Worm (Caenorhabditis elegans) whole organism, mixed stage, embryonic: Measurements from ENCODE around the gene F59B1.6.
"Not testable (repeated sequence)": the region's sequence is repeated elsewhere in the genome, so short reads cannot be mapped to it uniquely, and the experiment has no call there.

ENCODE experiments used
- M03D4.4 ChIP-seq: sonication (generic microtip); optimal IDR thresholded peaks from 2 replicates; lab custom pipeline; 2017; ENCODE audit warnings: mild to moderate bottlenecking, missing genetic modification characterization, missing compliant biosample characterization
- bed-3 ChIP-seq: fragments of 200-800 bp; sonication (Bioruptor generic); optimal IDR thresholded peaks from 3 replicates; lab custom pipeline; 2018; ENCODE audit warnings: mild to moderate bottlenecking, missing genetic modification characterization, moderate library complexity, missing compliant biosample characterization
- blmp-1 ChIP-seq: fragments of 150-350 bp; optimal IDR thresholded peaks from 2 replicates; lab custom pipeline; 2014; ENCODE audit warnings: missing biosample characterization, missing genetic modification characterization
- ceh-39 ChIP-seq: fragments of 150-350 bp; optimal IDR thresholded peaks from 2 replicates; lab custom pipeline; 2014; ENCODE audit warnings: missing biosample characterization, missing genetic modification characterization
- ceh-43 ChIP-seq: fragments of 200-800 bp; sonication (Bioruptor generic); optimal IDR thresholded peaks from 2 replicates; lab custom pipeline; 2018; ENCODE audit warnings: mild to moderate bottlenecking, missing genetic modification characterization, moderate library complexity, missing compliant biosample characterization
- ceh-83 ChIP-seq: fragments of 200-800 bp; sonication (Bioruptor generic); optimal IDR thresholded peaks from 2 replicates; lab custom pipeline; 2018; ENCODE audit warnings: mild to moderate bottlenecking, missing genetic modification characterization, missing compliant biosample characterization
- ces-1 ChIP-seq: fragments of 150-350 bp; optimal IDR thresholded peaks from 2 replicates; lab custom pipeline; 2014; ENCODE audit warnings: missing biosample characterization, missing genetic modification reagents, missing genetic modification characterization
- cnd-1 ChIP-seq: fragments of 200-800 bp; sonication (Bioruptor generic); optimal IDR thresholded peaks from 2 replicates; lab custom pipeline; 2018; ENCODE audit warnings: mild to moderate bottlenecking, missing genetic modification characterization, missing compliant biosample characterization
- drap-1 ChIP-seq: fragments of 200-800 bp; sonication (Bioruptor generic); optimal IDR thresholded peaks from 3 replicates; lab custom pipeline; 2018; ENCODE audit warnings: mild to moderate bottlenecking, missing genetic modification characterization, missing compliant biosample characterization
- elt-1 ChIP-seq: sonication (generic microtip); optimal IDR thresholded peaks from 2 replicates; lab custom pipeline; 2017; ENCODE audit warnings: missing genetic modification characterization, mild to moderate bottlenecking, missing compliant biosample characterization, antibody characterized with exemption, moderate library complexity, borderline replicate concordance; ENCODE audit not compliant: insufficient read depth
- elt-3 ChIP-seq: fragments of 150-350 bp; optimal IDR thresholded peaks from 2 replicates; lab custom pipeline; 2014; ENCODE audit warnings: missing biosample characterization, missing genetic modification characterization
- ham-2 ChIP-seq: fragments of 200-800 bp; sonication (Bioruptor generic); optimal IDR thresholded peaks from 2 replicates; lab custom pipeline; 2018; ENCODE audit warnings: mild to moderate bottlenecking, missing genetic modification characterization, missing compliant biosample characterization
- hlh-1 ChIP-seq: fragments of 150-350 bp; optimal IDR thresholded peaks from 2 replicates; lab custom pipeline; 2014; ENCODE audit warnings: missing biosample characterization, missing genetic modification reagents, missing genetic modification characterization
- lin-32 ChIP-seq: fragments of 200-800 bp; sonication (Bioruptor generic); optimal IDR thresholded peaks from 2 replicates; lab custom pipeline; 2018; ENCODE audit warnings: mild to moderate bottlenecking, missing genetic modification characterization, missing compliant biosample characterization
- lsy-2 ChIP-seq: fragments of 150-350 bp; optimal IDR thresholded peaks from 2 replicates; lab custom pipeline; 2014; ENCODE audit warnings: missing biosample characterization, missing genetic modification characterization
- mab-5 ChIP-seq: fragments of 150-350 bp; optimal IDR thresholded peaks from 2 replicates; lab custom pipeline; 2014; ENCODE audit warnings: missing biosample characterization, missing genetic modification characterization
- mep-1 ChIP-seq: fragments of 150-350 bp; optimal IDR thresholded peaks from 2 replicates; lab custom pipeline; 2017; ENCODE audit warnings: missing biosample characterization, missing genetic modification reagents, missing genetic modification characterization, inconsistent platforms
- mls-2 ChIP-seq: sonication (generic microtip); optimal IDR thresholded peaks from 2 replicates; lab custom pipeline; 2016; ENCODE audit warnings: mild to moderate bottlenecking, missing genetic modification characterization, moderate library complexity, missing compliant biosample characterization
- nhr-12 ChIP-seq: fragments of 150-350 bp; optimal IDR thresholded peaks from 2 replicates; lab custom pipeline; 2014; ENCODE audit warnings: missing biosample characterization, missing genetic modification characterization
- nhr-2 ChIP-seq: fragments of 150-350 bp; optimal IDR thresholded peaks from 2 replicates; lab custom pipeline; 2014; ENCODE audit warnings: missing biosample characterization, missing genetic modification characterization
- nhr-237 ChIP-seq: fragments of 150-350 bp; optimal IDR thresholded peaks from 2 replicates; lab custom pipeline; 2014; ENCODE audit warnings: missing biosample characterization, missing genetic modification characterization
- nhr-28 ChIP-seq: fragments of 150-350 bp; optimal IDR thresholded peaks from 2 replicates; lab custom pipeline; 2014; ENCODE audit warnings: missing biosample characterization, missing genetic modification characterization
- nhr-76 ChIP-seq: sonication (generic microtip); optimal IDR thresholded peaks from 2 replicates; lab custom pipeline; 2017; ENCODE audit warnings: missing biosample characterization, missing genetic modification characterization
- sem-2 ChIP-seq: fragments of 200-800 bp; sonication (Bioruptor generic); optimal IDR thresholded peaks from 2 replicates; lab custom pipeline; 2018; ENCODE audit warnings: mild to moderate bottlenecking, missing genetic modification characterization, missing compliant biosample characterization
- snpc-4 ChIP-seq: fragments of 150-350 bp; optimal IDR thresholded peaks from 2 replicates; lab custom pipeline; 2014; ENCODE audit warnings: missing biosample characterization, missing genetic modification characterization
- sptf-1 ChIP-seq: sonication (generic microtip); optimal IDR thresholded peaks from 2 replicates; lab custom pipeline; 2017; ENCODE audit warnings: mild to moderate bottlenecking, missing genetic modification characterization, moderate library complexity, missing compliant biosample characterization
- tbx-8 ChIP-seq: fragments of 200-800 bp; sonication (Bioruptor generic); optimal IDR thresholded peaks from 2 replicates; lab custom pipeline; 2018; ENCODE audit warnings: mild to moderate bottlenecking, missing genetic modification characterization, moderate library complexity, missing compliant biosample characterization
- unc-120 ChIP-seq: sonication (generic microtip); optimal IDR thresholded peaks from 2 replicates; lab custom pipeline; 2017; ENCODE audit warnings: missing genetic modification characterization, missing compliant biosample characterization; ENCODE audit not compliant: poor library complexity, severe bottlenecking
- unc-39 ChIP-seq: fragments of 150-350 bp; optimal IDR thresholded peaks from 2 replicates; lab custom pipeline; 2014; ENCODE audit warnings: missing biosample characterization, missing genetic modification characterization
- unc-62 ChIP-seq: fragments of 150-350 bp; optimal IDR thresholded peaks from 2 replicates; lab custom pipeline; 2014; ENCODE audit warnings: missing biosample characterization, missing genetic modification reagents, missing genetic modification characterization
- zip-8 ChIP-seq: fragments of 150-350 bp; optimal IDR thresholded peaks from 2 replicates; lab custom pipeline; 2014; ENCODE audit warnings: missing biosample characterization, missing genetic modification characterization
- ztf-11 ChIP-seq: fragments of 150-350 bp; optimal IDR thresholded peaks from 2 replicates; lab custom pipeline; 2014; ENCODE audit warnings: missing biosample characterization, missing genetic modification characterization

Gene F59B1.6

DNA sequence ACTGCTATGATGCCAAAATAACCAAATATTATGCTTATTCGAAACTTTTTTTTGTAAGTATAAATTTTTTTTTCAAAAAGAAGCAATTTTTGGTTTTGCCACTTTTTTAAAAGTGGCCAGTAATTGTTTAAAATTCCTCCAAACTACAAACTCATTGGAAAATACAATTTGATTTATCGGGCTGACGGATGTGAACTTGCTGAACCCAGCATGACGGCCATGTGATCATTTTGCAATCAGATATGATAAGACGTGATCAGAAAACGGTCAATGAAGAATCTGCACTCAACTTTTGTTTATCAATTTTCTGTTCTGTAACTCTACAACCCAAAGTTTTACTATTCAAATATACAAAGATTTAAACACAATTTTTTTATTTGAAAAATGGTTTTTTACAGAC is 25.1 kb downstream of the F59B1.6 start:
- no peak for TF ChIP-seq elt-1 (tag; lab: Kevin White, UChicago)
- TF ChIP-seq snpc-4: no peak
- TF ChIP-seq zip-8 (tag; lab: Kevin White, UChicago): no peak
- no peak for TF ChIP-seq blmp-1 (tag; lab: Kevin White, UChicago)
- no peak for TF ChIP-seq lsy-2 (tag; lab: Kevin White, UChicago)
- no peak for TF ChIP-seq mep-1
- TF ChIP-seq ham-2: no peak
- no peak for TF ChIP-seq ceh-39 (tag; lab: Kevin White, UChicago)
- TF ChIP-seq drap-1 (GFP tag; lab: Kevin White, UChicago): no peak
- TF ChIP-seq tbx-8 (GFP tag; lab: Kevin White, UChicago): no peak
- TF ChIP-seq M03D4.4: no peak
- TF ChIP-seq elt-3: no peak
- no peak for TF ChIP-seq ceh-83 (GFP tag; lab: Kevin White, UChicago)
- no peak for TF ChIP-seq lin-32 (GFP tag; lab: Kevin White, UChicago)
- no peak for TF ChIP-seq unc-39 (tag; lab: Kevin White, UChicago)
- no peak for TF ChIP-seq ztf-11

DNA sequence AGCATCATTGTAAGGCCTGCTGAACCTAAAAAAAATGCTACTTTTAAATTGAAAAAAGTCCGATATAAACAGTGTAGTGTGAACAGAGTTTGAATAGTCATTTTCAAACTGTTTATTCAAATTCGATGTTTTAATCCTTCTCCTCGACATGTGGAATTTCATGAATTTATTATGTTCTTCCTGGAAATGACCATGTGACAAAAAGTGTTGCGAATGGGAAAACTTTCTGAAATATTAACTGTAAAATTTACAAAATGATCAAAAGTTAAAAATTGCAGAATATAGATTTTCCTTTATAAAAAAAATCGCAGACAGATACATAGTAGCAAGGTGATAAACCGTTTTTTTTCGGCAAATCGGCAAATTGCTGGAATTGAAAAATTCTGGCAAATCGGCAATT is 26.2 kb downstream of the F59B1.6 start, which contains the start of gene T22F3.8:
T22F3.8 (minus strand) TSS at position 101 of the 400 bp plus-strand sequence.
- TF ChIP-seq elt-3 (no peak), ceh-39 (tag; lab: Kevin White, UChicago) (no peak), mls-2 (no peak), nhr-76 (tag; lab: Kevin White, UChicago) (no peak), M03D4.4 (no peak), ces-1 (no peak), snpc-4 (no peak)

DNA sequence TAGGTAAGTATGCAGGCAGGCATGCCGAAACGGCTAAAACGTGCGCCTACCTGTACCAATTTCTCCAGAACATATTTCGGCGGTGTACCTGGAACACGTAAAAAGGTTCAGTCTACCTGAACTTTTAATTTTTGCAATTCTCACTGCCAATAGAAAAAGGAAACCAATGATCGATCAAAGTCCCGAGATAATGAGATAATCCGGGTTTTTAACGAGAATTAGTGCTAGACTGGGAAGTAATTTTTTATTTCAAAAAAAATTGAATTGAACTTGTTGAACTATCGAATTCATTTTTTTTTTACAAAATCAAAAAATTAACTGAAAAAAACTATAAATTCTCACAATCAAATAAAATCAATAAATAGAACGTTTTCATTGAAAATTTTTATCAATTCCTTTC is 30.9 kb downstream of the F59B1.6 start, which contains the start of gene T22F3.7:
T22F3.7 (minus strand) TSS at position 101 of the 400 bp plus-strand sequence.
- TF ChIP-seq sptf-1 (tag; lab: Kevin White, UChicago): no peak
- TF ChIP-seq ztf-11: no peak
- no peak for TF ChIP-seq nhr-76 (tag; lab: Kevin White, UChicago)
- no peak for TF ChIP-seq bed-3 (GFP tag; lab: Kevin White, UChicago)
- TF ChIP-seq nhr-28: no peak
- no peak for TF ChIP-seq ces-1
- no peak for TF ChIP-seq elt-3
- no peak for TF ChIP-seq unc-120 (tag; lab: Kevin White, UChicago)
- no peak for TF ChIP-seq mab-5 (tag; lab: Kevin White, UChicago)
- TF ChIP-seq mls-2: no peak
- no peak for TF ChIP-seq unc-62 (GFP tag; lab: Kevin White, UChicago)
- no peak for TF ChIP-seq lin-32 (GFP tag; lab: Kevin White, UChicago)
- TF ChIP-seq blmp-1 (tag; lab: Kevin White, UChicago): no peak
- TF ChIP-seq ceh-39 (tag; lab: Kevin White, UChicago): no peak
- no peak for TF ChIP-seq cnd-1 (tag; lab: Kevin White, UChicago)
- TF ChIP-seq hlh-1 (tag; lab: Kevin White, UChicago): no peak

DNA sequence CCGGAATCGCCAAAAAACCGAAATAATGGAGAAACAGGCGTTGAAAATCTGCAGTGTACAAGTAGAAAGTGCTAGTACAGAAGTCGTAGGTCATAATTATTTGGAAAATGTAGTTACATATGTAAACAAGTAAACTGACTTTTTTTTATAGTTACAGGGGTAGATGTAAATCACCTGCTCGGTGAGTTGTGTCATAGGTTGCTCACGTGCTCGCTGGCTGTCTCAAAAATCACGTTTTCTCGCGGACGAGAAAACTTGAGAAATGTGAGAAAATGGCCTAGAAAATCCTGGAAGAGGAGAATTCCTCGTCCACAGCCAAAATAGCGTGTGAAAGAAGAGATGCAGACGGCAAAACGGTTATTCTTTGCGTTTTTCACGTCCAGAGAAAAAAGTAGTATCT is 34.4 kb downstream of the F59B1.6 start, which contains the start of gene srh-212:
srh-212 (minus strand) TSS at position 101 of the 400 bp plus-strand sequence.
- TF ChIP-seq lsy-2, unc-120, unc-39 (tag; lab: Kevin White, UChicago): not testable (repeated sequence)

DNA sequence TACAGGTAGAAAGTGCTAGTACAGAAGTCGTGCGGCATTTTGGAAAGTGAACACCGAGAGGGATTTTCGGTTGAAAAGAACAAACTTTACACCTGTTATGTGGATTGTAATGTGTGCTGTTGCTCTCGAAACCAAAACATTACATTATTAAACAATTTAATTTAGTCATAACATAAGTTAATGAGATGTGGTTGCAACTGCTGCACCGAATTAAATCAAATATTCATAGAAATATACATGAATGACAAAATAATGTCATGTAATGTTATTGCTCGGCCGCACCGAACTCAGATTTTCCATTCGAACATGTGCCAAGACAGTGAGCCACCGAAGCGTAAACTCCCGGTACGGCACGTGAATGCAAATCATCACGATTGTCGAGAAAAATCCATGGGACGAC is 36.6 kb downstream of the F59B1.6 start, which contains the start of gene srh-213:
srh-213 (minus strand) TSS at position 101 of the 400 bp plus-strand sequence.
- TF ChIP-seq nhr-237 (tag; lab: Kevin White, UChicago): no peak

DNA sequence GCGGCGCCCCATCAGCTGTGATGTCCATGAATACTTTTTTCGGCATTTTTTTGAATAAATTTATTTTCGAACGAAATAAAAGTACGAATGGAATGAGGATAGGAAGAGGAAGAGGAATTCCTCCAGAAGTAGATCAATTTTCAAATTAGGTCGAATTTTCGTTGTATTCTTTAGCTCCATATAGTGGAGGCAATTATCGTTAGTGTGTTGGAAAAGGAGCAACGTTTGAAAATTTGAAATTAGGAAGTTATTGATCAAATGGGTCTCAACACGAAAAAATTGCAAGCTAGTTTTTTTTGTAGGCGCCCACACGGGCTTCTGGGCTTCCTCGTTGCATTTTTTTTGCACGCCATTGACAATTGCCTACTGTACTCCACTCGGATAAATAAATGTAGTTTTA is 39.4 kb downstream of the F59B1.6 start, which contains the start of gene T22F3.12:
T22F3.12 (minus strand) TSS at position 101 of the 400 bp plus-strand sequence.
- TF ChIP-seq unc-62 (GFP tag; lab: Kevin White, UChicago): no peak
- no peak for TF ChIP-seq tbx-8 (GFP tag; lab: Kevin White, UChicago)
- no peak for TF ChIP-seq bed-3 (GFP tag; lab: Kevin White, UChicago)
- no peak for TF ChIP-seq ces-1
- TF ChIP-seq ham-2: no peak
- no peak for TF ChIP-seq nhr-28
- no peak for TF ChIP-seq nhr-12
- no peak for TF ChIP-seq elt-3
- TF ChIP-seq hlh-1 (tag; lab: Kevin White, UChicago): no peak
- no peak for TF ChIP-seq cnd-1 (tag; lab: Kevin White, UChicago)
- no peak for TF ChIP-seq ztf-11
- TF ChIP-seq nhr-2: no peak
- TF ChIP-seq ceh-43 (GFP tag; lab: Kevin White, UChicago): no peak
- TF ChIP-seq blmp-1 (tag; lab: Kevin White, UChicago): no peak
- no peak for TF ChIP-seq sem-2 (GFP tag; lab: Kevin White, UChicago)
